Fruit fly (Drosophila melanogaster) whole organism, embryonic: ENCODE results near the gene CG6933.

ENCODE experiments used
- CG17829 ChIP-seq: fragments of 200-800 bp; optimal IDR thresholded peaks from 2 replicates; lab custom pipeline; 2019; ENCODE audit warnings: missing biosample characterization, mild to moderate bottlenecking, missing genetic modification characterization, moderate library complexity
- Hmx ChIP-seq: fragments of 200-800 bp; sonication (Bioruptor generic); optimal IDR thresholded peaks from 2 replicates; lab custom pipeline; 2016; ENCODE audit warnings: missing biosample characterization, missing genetic modification characterization

DNA sequence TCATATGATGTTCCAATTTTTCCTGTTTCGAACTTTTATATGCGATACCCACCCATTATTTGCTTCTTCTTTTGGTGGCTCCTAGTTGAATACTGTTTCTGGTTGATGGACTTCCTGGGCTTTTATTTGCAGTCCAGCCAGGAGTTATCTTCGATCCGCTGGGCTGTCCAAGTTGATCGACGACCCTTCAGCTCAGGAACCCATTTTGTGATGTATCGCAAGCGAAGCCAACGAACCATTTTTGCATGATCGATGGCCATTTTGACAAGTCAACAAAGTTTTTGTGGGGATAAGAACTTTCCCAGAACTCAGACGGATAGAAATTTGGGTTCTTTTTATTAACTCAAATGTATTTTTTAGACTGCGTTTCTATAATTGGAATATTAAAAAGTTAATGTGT lies 14.3 kb downstream of the CG6933 start, which contains the start of gene CG7290:
- TF ChIP-seq Hmx (GFP tag; lab: Kevin White, UChicago) (no peak), CG17829 (no peak)
